Worm (Caenorhabditis elegans) whole organism, early embryonic: Measurements from ENCODE around the gene srbc-29.
A peak's percentile ranks its signal among the peaks of the same experiment; 100 is the strongest.

Experiments used
- B0310.2 ChIP-seq: sonication (generic microtip); optimal IDR thresholded peaks from 2 replicates; lab custom pipeline; 2016; ENCODE audit warnings: mild to moderate bottlenecking, missing genetic modification characterization, missing compliant biosample characterization
- F13C5.2 ChIP-seq: sonication (generic microtip); optimal IDR thresholded peaks from 2 replicates; lab custom pipeline; 2017; ENCODE audit warnings: mild to moderate bottlenecking, missing genetic modification characterization, inconsistent platforms, missing compliant biosample characterization
- aly-1 ChIP-seq: sonication (generic microtip); optimal IDR thresholded peaks from 2 replicates; lab custom pipeline; 2016; ENCODE audit warnings: missing genetic modification characterization, missing compliant biosample characterization
- ama-1 ChIP-seq: fragments of 150-350 bp; optimal IDR thresholded peaks from 2 replicates; lab custom pipeline; 2014
- ceh-13 ChIP-seq: fragments of 200-800 bp; sonication (Bioruptor generic); optimal IDR thresholded peaks from 2 replicates; lab custom pipeline; 2018; ENCODE audit warnings: mild to moderate bottlenecking, missing genetic modification characterization, missing compliant biosample characterization
- ceh-36 ChIP-seq: sonication (generic microtip); optimal IDR thresholded peaks from 2 replicates; lab custom pipeline; 2016; ENCODE audit warnings: missing genetic modification characterization, inconsistent platforms, missing compliant biosample characterization
- ets-7 ChIP-seq: sonication (generic microtip); optimal IDR thresholded peaks from 2 replicates; lab custom pipeline; 2016; ENCODE audit warnings: missing genotype, missing genetic modification characterization, missing compliant biosample characterization
- flt-1 ChIP-seq: fragments of 200-800 bp; sonication (Bioruptor generic); IDR thresholded peaks from 2 replicates; pipeline ENCODE4 v1.3.6; 2022; ENCODE audit warnings: missing genetic modification characterization, missing compliant biosample characterization
- hmbx-1 ChIP-seq: sonication (generic microtip); optimal IDR thresholded peaks from 2 replicates; lab custom pipeline; 2016; ENCODE audit warnings: mild to moderate bottlenecking, missing genetic modification characterization, missing compliant biosample characterization
- hmg-4 ChIP-seq: fragments of 200-800 bp; sonication (Bioruptor generic); optimal IDR thresholded peaks from 2 replicates; lab custom pipeline; 2018; ENCODE audit warnings: mild to moderate bottlenecking, missing genetic modification characterization, missing compliant biosample characterization
- hnd-1 ChIP-seq: sonication (generic microtip); optimal IDR thresholded peaks from 2 replicates; lab custom pipeline; 2016; ENCODE audit warnings: missing genetic modification characterization, missing compliant biosample characterization
- pes-1 ChIP-seq: fragments of 200-800 bp; sonication (Bioruptor generic); IDR thresholded peaks from 2 replicates; pipeline ENCODE4 v1.3.6; 2022; ENCODE audit warnings: missing genetic modification reagents, missing genetic modification characterization, missing compliant biosample characterization
- scrt-1 ChIP-seq: fragments of 200-800 bp; sonication (Bioruptor generic); IDR thresholded peaks from 2 replicates; pipeline ENCODE4 v1.3.6; 2022; ENCODE audit warnings: missing genetic modification characterization, missing compliant biosample characterization
- sea-1 ChIP-seq: fragments of 200-800 bp; sonication (Bioruptor generic); conservative IDR thresholded peaks from 2 replicates; pipeline ENCODE4 v1.3.6; 2022; ENCODE audit warnings: missing genetic modification characterization, missing compliant biosample characterization
- tbx-11 ChIP-seq: fragments of 200-800 bp; sonication (Bioruptor generic); IDR thresholded peaks from 2 replicates; pipeline ENCODE4 v1.3.6; 2022; ENCODE audit warnings: missing genetic modification characterization, missing compliant biosample characterization
- tbx-37 ChIP-seq: fragments of 200-800 bp; sonication (Bioruptor generic); conservative IDR thresholded peaks from 2 replicates; pipeline ENCODE4 v1.3.6; 2022; ENCODE audit warnings: missing genetic modification reagents, missing genetic modification characterization, missing compliant biosample characterization
- tra-4 ChIP-seq: sonication (generic microtip); optimal IDR thresholded peaks from 2 replicates; lab custom pipeline; 2017; ENCODE audit warnings: missing genetic modification characterization, missing compliant biosample characterization

srbc-29 gene

ce11 chrV:3455135-3455747 is 15.4 kb downstream of the srbc-29 start:
- no peak for TF ChIP-seq scrt-1
- TF ChIP-seq hmbx-1 = no peak
- TF ChIP-seq hnd-1 (tag; lab: Kevin White, UChicago) = no peak
- TF ChIP-seq sea-1 (GFP tag; lab: Robert Waterston, UW) = no peak
- no peak for TF ChIP-seq ets-7
- TF ChIP-seq ama-1 (lab: Kevin White, UChicago) = no peak
- TF ChIP-seq hmg-4 (GFP tag; lab: Kevin White, UChicago) = no peak
- peak; percentile 3 for TF ChIP-seq tra-4

- TF ChIP-seq sea-1 (GFP tag; lab: Robert Waterston, UW) (no peak), hmbx-1 (no peak), flt-1 (GFP tag; lab: Robert Waterston, UW) (no peak), F13C5.2 (tag; lab: Kevin White, UChicago) (no peak), ceh-36 (tag; lab: Kevin White, UChicago) (no peak), ceh-13 (GFP tag; lab: Kevin White, UChicago) (no peak), pes-1 (GFP tag; lab: Robert Waterston, UW) (no peak), tra-4 (no peak), scrt-1 (no peak), hmg-4 (GFP tag; lab: Kevin White, UChicago) (no peak), tbx-11 (no peak), aly-1 (tag; lab: Kevin White, UChicago) (no peak), ama-1 (lab: Kevin White, UChicago) (no peak), B0310.2 (tag; lab: Kevin White, UChicago) (no peak), ets-7 (no peak), hnd-1 (tag; lab: Kevin White, UChicago) (no peak), tbx-37 (GFP tag; lab: Robert Waterston, UW) (no peak)
These were observed 16.1 kb downstream of the srbc-29 start for ce11 chrV:3454620-3455019.

ce11 chrV:3452489-3452888 is 18.2 kb downstream of the srbc-29 start:
- TF ChIP-seq hmg-4 (GFP tag; lab: Kevin White, UChicago) (no peak), B0310.2 (tag; lab: Kevin White, UChicago) (no peak), aly-1 (tag; lab: Kevin White, UChicago) (no peak)

ce11 chrV:3451646-3452045 is 19.0 kb downstream of the srbc-29 start:
- TF ChIP-seq tra-4 (no peak), B0310.2 (tag; lab: Kevin White, UChicago) (no peak), flt-1 (GFP tag; lab: Robert Waterston, UW) (no peak), ceh-36 (tag; lab: Kevin White, UChicago) (no peak), ets-7 (no peak), ama-1 (lab: Kevin White, UChicago) (no peak)

ce11 chrV:3450351-3450750 is 20.3 kb downstream of the srbc-29 start:
- no peak for TF ChIP-seq ets-7
- TF ChIP-seq tbx-37 (GFP tag; lab: Robert Waterston, UW) = no peak
- no peak for TF ChIP-seq aly-1 (tag; lab: Kevin White, UChicago)
- TF ChIP-seq pes-1 (GFP tag; lab: Robert Waterston, UW) = no peak
- TF ChIP-seq ceh-13 (GFP tag; lab: Kevin White, UChicago) = no peak
- no peak for TF ChIP-seq B0310.2 (tag; lab: Kevin White, UChicago)
- TF ChIP-seq ama-1 (lab: Kevin White, UChicago) = no peak
- no peak for TF ChIP-seq hmg-4 (GFP tag; lab: Kevin White, UChicago)
- no peak for TF ChIP-seq hnd-1 (tag; lab: Kevin White, UChicago)
- no peak for TF ChIP-seq tbx-11
- no peak for TF ChIP-seq ceh-36 (tag; lab: Kevin White, UChicago)
- no peak for TF ChIP-seq flt-1 (GFP tag; lab: Robert Waterston, UW)
- TF ChIP-seq hmbx-1 = no peak

- peak; percentile 70 for TF ChIP-seq ceh-36 (tag; lab: Kevin White, UChicago)
- TF ChIP-seq hmbx-1 = no peak
These were observed 20.9 kb downstream of the srbc-29 start for ce11 chrV:3449810-3450209.

ce11 chrV:3445090-3445832 is 25.4 kb downstream of the srbc-29 start:
- TF ChIP-seq hmg-4 (GFP tag; lab: Kevin White, UChicago) (peak; percentile 21), sea-1 (GFP tag; lab: Robert Waterston, UW) (no peak)

- no peak for TF ChIP-seq sea-1 (GFP tag; lab: Robert Waterston, UW)
- no peak for TF ChIP-seq hmg-4 (GFP tag; lab: Kevin White, UChicago)
- TF ChIP-seq tbx-11 = no peak
- TF ChIP-seq flt-1 (GFP tag; lab: Robert Waterston, UW) = no peak
- TF ChIP-seq aly-1 (tag; lab: Kevin White, UChicago) = no peak
- no peak for TF ChIP-seq pes-1 (GFP tag; lab: Robert Waterston, UW)
- no peak for TF ChIP-seq F13C5.2 (tag; lab: Kevin White, UChicago)
- TF ChIP-seq hmbx-1 = no peak
- TF ChIP-seq tbx-37 (GFP tag; lab: Robert Waterston, UW) = no peak
- no peak for TF ChIP-seq tra-4
- TF ChIP-seq hnd-1 (tag; lab: Kevin White, UChicago) = no peak
- no peak for TF ChIP-seq ceh-36 (tag; lab: Kevin White, UChicago)
- TF ChIP-seq B0310.2 (tag; lab: Kevin White, UChicago) = no peak
- no peak for TF ChIP-seq ceh-13 (GFP tag; lab: Kevin White, UChicago)
- TF ChIP-seq scrt-1 = no peak
These were observed 25.9 kb downstream of the srbc-29 start, which contains the start of gene cfz-2 for ce11 chrV:3444777-3445089. Gene cfz-2 (minus strand): TSS chrV:3444877.
